Worm (Caenorhabditis elegans) whole organism, L1 larva: Measurements from ENCODE around the gene rin-1.

ENCODE experiments used
- F16B12.6 ChIP-seq: fragments of 150-350 bp; optimal IDR thresholded peaks from 2 replicates; lab custom pipeline; 2014; ENCODE audit warnings: missing biosample characterization, missing genetic modification characterization
- blmp-1 ChIP-seq: fragments of 150-350 bp; optimal IDR thresholded peaks from 2 replicates; lab custom pipeline; 2014; ENCODE audit warnings: missing biosample characterization, missing genetic modification characterization
- ceh-8 ChIP-seq: fragments of 200-800 bp; sonication (Bioruptor generic); optimal IDR thresholded peaks from 2 replicates; lab custom pipeline; 2018; ENCODE audit warnings: mild to moderate bottlenecking, missing genetic modification characterization, moderate library complexity, missing compliant biosample characterization
- ceh-90 ChIP-seq: sonication (generic microtip); optimal IDR thresholded peaks from 2 replicates; lab custom pipeline; 2016; ENCODE audit warnings: missing genetic modification characterization, missing compliant biosample characterization
- dpl-1 ChIP-seq, 3 experiments: fragments of 150-350 bp in 2 of 3; sonication (generic microtip) in 1 of 3; optimal IDR thresholded peaks; 2 replicates each; lab custom pipeline; 2014 to 2017; ENCODE audit warnings: missing biosample characterization in 3 of 3, missing genetic modification characterization in 3 of 3, missing genetic modification reagents in 3 of 3
- efl-1 ChIP-seq, 4 experiments: fragments of 150-350 bp; optimal IDR thresholded peaks in 3 of 4; peaks in 1 of 4; 1 replicate in 1 of 4; 2 replicates in 3 of 4; lab custom pipeline; 2014; ENCODE audit warnings: missing biosample characterization in 2 of 4, missing genetic modification characterization in 2 of 4, missing genetic modification reagents in 2 of 4
- egl-13 ChIP-seq: sonication (generic microtip); optimal IDR thresholded peaks from 2 replicates; lab custom pipeline; 2016; ENCODE audit warnings: missing genotype, missing genetic modification reagents, missing genetic modification characterization, missing compliant biosample characterization
- egl-27 ChIP-seq, 2 experiments: fragments of 150-350 bp in 1 of 2; sonication (generic microtip); optimal IDR thresholded peaks; 3 replicates each; lab custom pipeline; 2017 to 2018; ENCODE audit warnings: missing biosample characterization in 2 of 2, missing genetic modification characterization in 2 of 2, missing genetic modification reagents in 2 of 2
- elt-3 ChIP-seq, 6 experiments: fragments of 150-350 bp in 1 of 6; sonication (generic microtip); optimal IDR thresholded peaks; 2 replicates each; lab custom pipeline; 2017 to 2018; ENCODE audit warnings: missing biosample characterization in 6 of 6, missing genetic modification characterization in 6 of 6, inconsistent platforms in 1 of 6
- fkh-4 ChIP-seq: sonication (generic microtip); optimal IDR thresholded peaks from 2 replicates; lab custom pipeline; 2016; ENCODE audit warnings: missing compliant biosample characterization, missing genetic modification characterization, borderline replicate concordance
- hlh-17 ChIP-seq: fragments of 200-800 bp; sonication (Bioruptor generic); optimal IDR thresholded peaks from 2 replicates; lab custom pipeline; 2018; ENCODE audit warnings: missing genetic modification characterization, mild to moderate bottlenecking, missing compliant biosample characterization, moderate library complexity, borderline replicate concordance
- hlh-4 ChIP-seq: sonication (generic microtip); optimal IDR thresholded peaks from 2 replicates; lab custom pipeline; 2016; ENCODE audit warnings: mild to moderate bottlenecking, missing genetic modification characterization, missing compliant biosample characterization
- irx-1 ChIP-seq: sonication (generic microtip); optimal IDR thresholded peaks from 2 replicates; lab custom pipeline; 2016; ENCODE audit warnings: missing genetic modification characterization, missing compliant biosample characterization
- lin-14 ChIP-seq: fragments of 200-800 bp; sonication (Bioruptor generic); optimal IDR thresholded peaks from 2 replicates; lab custom pipeline; 2018; ENCODE audit warnings: mild to moderate bottlenecking, missing genetic modification characterization, moderate library complexity, missing compliant biosample characterization
- lin-15B ChIP-seq: fragments of 150-350 bp; sonication (generic microtip); optimal IDR thresholded peaks from 3 replicates; lab custom pipeline; 2014; ENCODE audit warnings: missing biosample characterization, missing genetic modification characterization
- lin-35 ChIP-seq, 2 experiments: fragments of 150-350 bp; optimal IDR thresholded peaks; 2 replicates each; lab custom pipeline; 2014; ENCODE audit warnings: missing biosample characterization in 2 of 2, missing genetic modification characterization in 2 of 2, missing genetic modification reagents in 2 of 2
- lin-39 ChIP-seq: fragments of 150-350 bp; optimal IDR thresholded peaks from 2 replicates; lab custom pipeline; 2014; ENCODE audit warnings: missing biosample characterization, missing genetic modification reagents, missing genetic modification characterization
- lir-3 ChIP-seq: sonication (generic microtip); optimal IDR thresholded peaks from 2 replicates; lab custom pipeline; 2016; ENCODE audit warnings: mild to moderate bottlenecking, missing genetic modification characterization, moderate library complexity, missing compliant biosample characterization; ENCODE audit not compliant: poor library complexity
- mdl-1 ChIP-seq, 2 experiments: fragments of 150-350 bp; optimal IDR thresholded peaks; 2 replicates each; lab custom pipeline; 2014 to 2017; ENCODE audit warnings: missing biosample characterization in 2 of 2, missing genetic modification characterization in 2 of 2, inconsistent platforms in 1 of 2
- mef-2 ChIP-seq: fragments of 150-350 bp; optimal IDR thresholded peaks from 2 replicates; lab custom pipeline; 2014; ENCODE audit warnings: missing biosample characterization, missing genetic modification characterization
- nhr-11 ChIP-seq: fragments of 150-350 bp; optimal IDR thresholded peaks from 2 replicates; lab custom pipeline; 2014; ENCODE audit warnings: missing biosample characterization, missing genetic modification characterization
- nhr-20 ChIP-seq: sonication (generic microtip); optimal IDR thresholded peaks from 2 replicates; lab custom pipeline; 2016; ENCODE audit warnings: mild to moderate bottlenecking, missing genetic modification characterization, missing compliant biosample characterization
- nhr-28 ChIP-seq: fragments of 150-350 bp; optimal IDR thresholded peaks from 2 replicates; lab custom pipeline; 2014; ENCODE audit warnings: missing biosample characterization, missing genetic modification characterization
- nhr-77 ChIP-seq: fragments of 150-350 bp; optimal IDR thresholded peaks from 2 replicates; lab custom pipeline; 2014; ENCODE audit warnings: missing biosample characterization, missing genetic modification characterization
- nhr-84 ChIP-seq: sonication (generic microtip); optimal IDR thresholded peaks from 2 replicates; lab custom pipeline; 2017; ENCODE audit warnings: missing biosample characterization, missing genetic modification characterization
- nhr-85 ChIP-seq: sonication (generic microtip); peaks from one replicate; lab custom pipeline; 2016; ENCODE audit warnings: missing genetic modification characterization, inconsistent platforms, missing compliant biosample characterization
- snu-23 ChIP-seq: sonication (generic microtip); optimal IDR thresholded peaks from 2 replicates; lab custom pipeline; 2016; ENCODE audit warnings: missing genetic modification characterization, missing compliant biosample characterization
- swsn-7 ChIP-seq: sonication (generic microtip); optimal IDR thresholded peaks from 2 replicates; lab custom pipeline; 2016; ENCODE audit warnings: missing genetic modification characterization, missing compliant biosample characterization
- xbp-1 ChIP-seq: sonication (generic microtip); optimal IDR thresholded peaks from 2 replicates; lab custom pipeline; 2016; ENCODE audit warnings: missing genetic modification characterization, missing compliant biosample characterization
- ztf-11 ChIP-seq, 2 experiments: sonication (generic microtip); optimal IDR thresholded peaks; 2 replicates each; lab custom pipeline; 2016 to 2017; ENCODE audit warnings: missing genetic modification characterization in 2 of 2, missing biosample characterization in 1 of 2, missing compliant biosample characterization in 1 of 2

The rin-1 gene

ce11 chrV:14792346-14792745, 23.1 kb downstream of the rin-1 start:
- no peak for TF ChIP-seq lin-39 (tag; lab: Kevin White, UChicago)
- TF ChIP-seq nhr-85 (tag; lab: Kevin White, UChicago): peak; percentile 41
- TF ChIP-seq, all 84 proteins: peak for 1

- TF ChIP-seq dpl-1 (GFP tag; optimal IDR thresholded peaks at IDR 0.05; lab: Kevin White, UChicago): no peak
- TF ChIP-seq swsn-7 (tag; lab: Kevin White, UChicago): no peak
- TF ChIP-seq F16B12.6: no peak
Measured at ce11 chrV:14791703-14792102, 23.7 kb downstream of the rin-1 start.

ce11 chrV:14790792-14791191, 24.6 kb downstream of the rin-1 start:
- no peak for TF ChIP-seq lin-35 (GFP tag; optimal IDR thresholded peaks at IDR 0.05; lab: Kevin White, UChicago)
- TF ChIP-seq egl-13 (tag; lab: Kevin White, UChicago): no peak
- TF ChIP-seq snu-23 (GFP tag; lab: Kevin White, UChicago): no peak
- peak; percentile 3 for TF ChIP-seq ceh-8 (GFP tag; lab: Kevin White, UChicago)
- TF ChIP-seq swsn-7 (tag; lab: Kevin White, UChicago): no peak
- peak; percentile 35 for TF ChIP-seq lin-14 (GFP tag; lab: Kevin White, UChicago)
- TF ChIP-seq irx-1: no peak
- TF ChIP-seq ztf-11 (tag; optimal IDR thresholded peaks at IDR 0.05; lab: Kevin White, UChicago): no peak

ce11 chrV:14788462-14788861, 26.9 kb downstream of the rin-1 start:
- TF ChIP-seq blmp-1 (tag; lab: Kevin White, UChicago): peak; percentile 96
- TF ChIP-seq snu-23 (GFP tag; lab: Kevin White, UChicago): peak; percentile 18
- TF ChIP-seq lin-14 (GFP tag; lab: Kevin White, UChicago): peak; percentile 53
- TF ChIP-seq efl-1 (optimal IDR thresholded peaks at IDR 0.05; lab: Kevin White, UChicago): no peak
- TF ChIP-seq efl-1 (GFP tag; optimal IDR thresholded peaks at IDR 0.05 in 1 of 2; lab: Kevin White, UChicago): peak in 1 of 2 experiments; percentile 67
- TF ChIP-seq nhr-20 (tag; lab: Kevin White, UChicago): peak; percentile 25
- no peak for TF ChIP-seq ceh-90 (tag; lab: Kevin White, UChicago)
- peak; percentile 74 for TF ChIP-seq nhr-85 (tag; lab: Kevin White, UChicago)
- no peak for TF ChIP-seq hlh-4 (tag; lab: Kevin White, UChicago)
- peak in 1 of 6 experiments; percentile 60 for TF ChIP-seq elt-3 (tag; optimal IDR thresholded peaks at IDR 0.05; lab: Kevin White, UChicago)
- no peak for TF ChIP-seq lin-15B
- TF ChIP-seq dpl-1 (GFP tag; optimal IDR thresholded peaks at IDR 0.05; lab: Kevin White, UChicago): no peak
- no peak for TF ChIP-seq fkh-4 (tag; lab: Kevin White, UChicago)

ce11 chrV:14784787-14785186, 30.6 kb downstream of the rin-1 start:
- TF ChIP-seq F16B12.6 (no peak), egl-27 (tag; optimal IDR thresholded peaks at IDR 0.05; lab: Kevin White, UChicago) (no peak), hlh-17 (GFP tag; lab: Kevin White, UChicago) (no peak), nhr-84 (no peak), dpl-1 (GFP tag; optimal IDR thresholded peaks at IDR 0.05; lab: Kevin White, UChicago) (peak in 1 of 3 experiments; percentile 12), ceh-90 (tag; lab: Kevin White, UChicago) (no peak), nhr-77 (tag; lab: Kevin White, UChicago) (no peak), lir-3 (no peak), mef-2 (tag; lab: Kevin White, UChicago) (no peak), snu-23 (GFP tag; lab: Kevin White, UChicago) (no peak), xbp-1 (tag; lab: Kevin White, UChicago) (no peak), nhr-11 (tag; lab: Kevin White, UChicago) (no peak), mdl-1 (tag; optimal IDR thresholded peaks at IDR 0.05; lab: Kevin White, UChicago) (no peak), efl-1 (optimal IDR thresholded peaks at IDR 0.05; lab: Kevin White, UChicago) (no peak), efl-1 (GFP tag; optimal IDR thresholded peaks at IDR 0.05 in 1 of 2; lab: Kevin White, UChicago) (peak in 1 of 2 experiments; percentile 35), nhr-28 (tag; lab: Kevin White, UChicago) (no peak), lin-14 (GFP tag; lab: Kevin White, UChicago) (no peak), egl-13 (tag; lab: Kevin White, UChicago) (no peak)
- TF ChIP-seq, all 84 proteins: peak for 2
